Fruit fly (Drosophila melanogaster) S2 (cell line): Measurements from ENCODE around the gene CG34382.

Source experiments
- CG8478 ChIP-seq: fragments of >200 bp; optimal IDR thresholded peaks from 2 replicates; lab custom pipeline; 2018
- CTCF ChIP-seq, 2 experiments: fragments of >200 bp; optimal IDR thresholded peaks; 2 replicates each; lab custom pipeline; 2018

Gene CG34382

DNA sequence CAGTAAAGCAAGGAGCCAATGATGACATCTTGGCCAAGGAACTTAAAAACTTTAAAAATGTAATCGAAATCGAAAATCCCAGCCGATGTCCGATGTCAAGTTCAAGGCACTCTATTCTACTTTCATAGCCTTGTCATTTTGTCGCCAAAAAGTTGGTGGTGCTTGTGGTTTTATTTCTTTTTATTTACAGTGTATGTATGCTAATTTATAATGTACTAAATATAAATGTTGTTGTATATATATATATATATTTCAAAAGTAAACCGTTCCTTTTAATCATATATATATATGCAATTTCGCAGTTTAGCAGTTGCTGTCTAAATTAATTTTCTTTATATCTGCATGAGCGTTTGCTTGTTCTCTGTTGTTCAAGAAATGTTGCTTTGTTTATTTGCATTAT lies 15.9 kb downstream of the CG34382 start, which contains the start of the genes CG6709 and Hez:
CG6709 (minus strand) TSS at position 101 of the 400 bp plus-strand sequence.
Hez (minus strand) TSS at position 101 of the 400 bp plus-strand sequence.
- no peak for TF ChIP-seq CG8478

DNA sequence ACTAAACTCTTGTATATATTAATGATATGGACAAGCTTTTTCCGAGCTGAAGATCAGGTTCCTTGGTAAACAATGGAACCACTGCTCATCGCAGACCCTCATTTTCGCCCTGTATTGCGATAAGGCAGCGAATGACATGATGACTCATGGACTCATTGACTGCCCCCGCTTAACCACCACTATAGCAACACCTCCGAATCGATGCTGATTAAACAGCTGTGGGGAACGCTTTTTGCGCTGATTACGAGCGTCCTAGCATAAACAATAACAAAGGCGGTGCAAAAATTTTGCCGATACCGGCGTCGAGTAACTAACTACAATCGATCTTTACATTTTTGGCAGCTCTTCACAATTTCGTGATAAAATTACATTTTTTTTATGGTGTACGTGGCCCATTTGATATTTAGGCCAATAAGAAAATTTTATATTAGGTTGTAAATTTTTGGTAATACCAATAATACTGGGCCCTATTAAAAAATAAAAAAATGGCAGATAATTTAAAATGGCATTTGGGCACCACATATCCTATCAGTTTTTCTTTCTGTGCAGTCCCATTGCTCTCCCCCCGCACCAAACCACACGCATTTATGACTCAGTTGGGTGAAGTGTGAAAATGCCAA lies 18.5 kb downstream of the CG34382 start:
- TF ChIP-seq CTCF (optimal IDR thresholded peaks at IDR 0.05; lab: Kevin White, UChicago) (no peak), CG8478 (no peak)

DNA sequence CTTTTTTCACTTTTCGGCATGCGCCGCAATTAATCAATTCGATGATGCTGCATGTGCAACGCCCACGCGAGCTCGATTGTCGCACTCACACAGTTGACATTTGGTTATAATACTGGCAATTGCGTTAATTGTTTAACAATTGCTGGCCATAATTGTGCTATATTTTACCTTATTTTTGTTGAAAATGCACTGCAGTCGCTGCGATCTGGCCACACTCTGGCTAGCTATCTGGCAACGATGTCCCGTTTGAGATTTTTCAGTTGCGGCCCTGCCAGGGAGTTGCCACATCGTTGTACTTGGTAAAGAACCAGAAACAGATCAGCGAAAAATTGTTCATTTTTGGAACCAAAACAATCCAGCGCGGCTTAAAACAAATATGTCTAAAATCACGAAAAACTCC lies 19.6 kb downstream of the CG34382 start, which contains the start of the genes CG6707 and CG46387:
CG6707 (minus strand) TSS at position 221 of the 400 bp plus-strand sequence.
CG46387 (plus strand) TSS at position 272 of the 400 bp plus-strand sequence.
- TF ChIP-seq CTCF (optimal IDR thresholded peaks at IDR 0.05; lab: Kevin White, UChicago) (peak; percentile 1 to 51), CG8478 (no peak)

DNA sequence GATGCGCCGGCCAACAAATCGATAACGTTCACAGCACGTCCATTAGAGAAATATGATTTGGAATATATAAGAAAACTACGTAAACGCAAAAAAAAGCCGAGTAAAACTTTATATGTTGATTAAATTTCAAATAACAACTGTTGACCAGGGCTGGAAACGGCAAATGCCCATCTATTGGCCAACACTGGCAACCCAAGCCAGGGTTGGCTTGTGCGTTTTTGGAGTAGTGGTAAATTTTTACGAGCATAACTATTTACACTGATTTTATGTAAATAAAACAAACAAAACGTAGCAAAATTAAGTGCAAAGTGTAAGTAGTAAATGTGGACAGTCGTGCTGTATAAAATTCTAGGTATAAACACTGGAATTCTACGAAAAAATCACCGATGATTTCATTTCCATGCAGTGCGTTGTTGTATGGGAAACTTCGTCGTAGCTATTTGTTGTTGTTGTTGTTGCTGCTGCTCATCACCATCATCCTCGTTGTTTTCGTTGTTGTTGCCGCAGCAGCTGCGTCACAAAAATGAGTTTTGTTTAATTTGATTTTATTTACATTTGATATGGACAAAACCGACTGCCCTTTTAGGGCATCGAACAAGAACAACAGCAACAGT lies 20.4 kb downstream of the CG34382 start, which contains the start of gene nudE:
nudE (plus strand) TSS at position 196 of the 614 bp plus-strand sequence.
- TF ChIP-seq CG8478 = no peak
- TF ChIP-seq CTCF (optimal IDR thresholded peaks at IDR 0.05; lab: Kevin White, UChicago) = peak in 1 of 2 experiments; percentile 41

DNA sequence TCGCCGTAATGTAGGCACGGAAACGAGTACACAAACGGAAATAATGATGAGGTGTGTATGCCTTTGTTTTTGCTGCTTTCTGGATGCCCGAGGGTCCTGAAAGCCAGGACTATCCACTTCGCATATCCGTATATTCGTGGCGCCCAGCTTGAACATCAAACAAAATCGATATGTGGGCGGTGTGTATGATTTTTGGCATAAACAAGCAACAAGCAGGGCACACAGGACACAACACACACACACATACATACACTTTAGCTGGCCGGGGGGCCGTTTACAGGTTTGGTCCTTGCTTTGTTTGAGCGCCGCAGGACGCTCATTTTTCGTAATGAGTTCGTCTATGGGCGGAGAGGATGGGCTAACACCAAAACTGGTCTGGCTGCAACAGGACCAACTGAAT lies 26.2 kb downstream of the CG34382 start:
- TF ChIP-seq CG8478 = no peak
- TF ChIP-seq CTCF (optimal IDR thresholded peaks at IDR 0.05; lab: Kevin White, UChicago) = no peak

DNA sequence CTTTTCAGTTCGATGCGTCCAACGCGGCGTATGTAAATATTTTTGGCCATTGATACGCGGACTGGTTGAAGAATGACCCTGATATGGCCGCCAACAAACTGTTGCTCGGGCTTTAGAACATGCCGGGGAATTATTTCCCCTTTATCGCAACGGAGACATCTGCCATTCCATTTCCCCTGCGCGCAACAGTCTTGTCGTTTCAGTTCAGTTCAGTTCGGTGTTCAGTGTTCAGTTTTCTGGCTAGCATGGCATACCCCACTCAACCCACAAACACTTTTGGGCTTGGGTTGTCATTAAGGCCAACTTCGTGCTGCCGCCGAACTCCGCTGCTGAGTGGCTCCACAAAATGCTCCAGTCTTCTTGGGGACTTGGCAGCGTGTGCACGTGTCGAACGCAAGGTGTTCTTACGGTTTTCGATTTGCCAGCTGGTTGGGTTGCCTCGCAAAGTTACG lies 29.0 kb downstream of the CG34382 start, which contains the start of gene bma:
bma (plus strand) TSS at position 402 of the 452 bp plus-strand sequence.
- TF ChIP-seq CG8478 (no peak), CTCF (optimal IDR thresholded peaks at IDR 0.05; lab: Kevin White, UChicago) (no peak)

DNA sequence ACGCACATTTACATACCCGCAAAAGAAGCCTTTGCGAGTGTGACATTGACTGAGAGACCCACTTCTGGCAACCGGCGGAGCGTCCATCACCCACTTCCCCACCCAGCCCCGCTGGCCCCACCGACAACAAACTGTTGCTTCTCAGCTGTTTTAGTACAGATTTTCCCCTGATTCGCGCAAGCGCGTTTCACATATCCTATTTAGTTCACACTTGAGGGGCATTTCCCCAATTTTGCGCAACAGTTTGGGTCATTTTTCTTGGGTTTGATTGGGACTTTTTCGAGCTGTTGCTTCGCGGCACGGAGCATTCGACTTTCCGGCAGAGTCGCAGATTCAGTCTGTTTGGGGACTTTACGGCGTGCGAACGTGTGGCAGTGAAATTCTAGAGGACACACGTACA lies 48.4 kb downstream of the CG34382 start:
- TF ChIP-seq CG8478 (no peak), CTCF (optimal IDR thresholded peaks at IDR 0.05; lab: Kevin White, UChicago) (no peak)
